Fruit fly (Drosophila melanogaster) whole organism, adult: Measurements from ENCODE around the gene X11Lbeta.
A peak's percentile ranks its signal among the peaks of the same experiment; 100 is the strongest.

ENCODE experiments used
- CG12768 ChIP-seq: fragments of 200-800 bp; sonication (Bioruptor generic); optimal IDR thresholded peaks from 2 replicates; lab custom pipeline; 2017; ENCODE audit warnings: missing biosample characterization, missing genetic modification characterization, mild to moderate bottlenecking, moderate library complexity, missing genetic modification reagents
- CG1620 ChIP-seq: fragments of 200-800 bp; sonication (Bioruptor generic); optimal IDR thresholded peaks from 2 replicates; lab custom pipeline; 2016; ENCODE audit warnings: missing biosample characterization, missing genetic modification characterization
- Hr96 ChIP-seq: fragments of 200-800 bp; sonication (Bioruptor generic); optimal IDR thresholded peaks from 2 replicates; lab custom pipeline; 2016; ENCODE audit warnings: missing biosample characterization, missing genetic modification characterization
- cic ChIP-seq: fragments of 200-800 bp; sonication (Bioruptor generic); optimal IDR thresholded peaks from 2 replicates; lab custom pipeline; 2017; ENCODE audit warnings: missing biosample characterization, mild to moderate bottlenecking, missing genetic modification characterization, moderate library complexity
- cnc ChIP-seq, 2 experiments: fragments of >200 bp; optimal IDR thresholded peaks; 2 replicates each; lab custom pipeline; 2017
- kay ChIP-seq: fragments of 200-800 bp; sonication (Bioruptor generic); peaks from one replicate; lab custom pipeline; 2016; ENCODE audit warnings: missing biosample characterization, missing genetic modification characterization, borderline replicate concordance
- tj ChIP-seq: fragments of 200-800 bp; sonication (Bioruptor generic); optimal IDR thresholded peaks from 3 replicates; lab custom pipeline; 2017; ENCODE audit warnings: missing biosample characterization, mild to moderate bottlenecking, missing genetic modification characterization, moderate library complexity

dm6 chrX:10586173-10586572, 41.4 kb upstream of the X11Lbeta start:
- TF ChIP-seq kay (GFP tag; lab: Kevin White, UChicago) (no peak), cic (no peak), tj (GFP tag; lab: Kevin White, UChicago) (peak; percentile 96), cnc (optimal IDR thresholded peaks at IDR 0.05; lab: Kevin White, UChicago) (no peak), CG1620 (GFP tag; lab: Kevin White, UChicago) (no peak), Hr96 (GFP tag; lab: Kevin White, UChicago) (no peak), CG12768 (GFP tag; lab: Kevin White, UChicago) (no peak)
